Fruit fly (Drosophila melanogaster): ENCODE results near the gene St2.

- TF ChIP-seq CG8478 (optimal IDR thresholded peaks at IDR 0.05) (no peak), CTCF (optimal IDR thresholded peaks at IDR 0.05) (no peak)
Observed at dm6 chr3R:9245576-9246200, 6.0 kb upstream of the St2 start, which contains the start of gene Vps15.
